Worm (Caenorhabditis elegans) whole organism, L2 larva: Measurements from ENCODE around the gene R04F11.3.
A peak's percentile ranks its signal among the peaks of the same experiment; 100 is the strongest.

Experiments
- C34F6.9 ChIP-seq: fragments of 150-350 bp; optimal IDR thresholded peaks from 2 replicates; lab custom pipeline; 2014; ENCODE audit warnings: missing biosample characterization, missing genetic modification characterization
- R02D3.7 ChIP-seq: fragments of 150-350 bp; optimal IDR thresholded peaks from 2 replicates; lab custom pipeline; 2014; ENCODE audit warnings: missing biosample characterization, missing genetic modification characterization
- Y55F3AM.14 ChIP-seq: fragments of 200-800 bp; sonication (Bioruptor generic); optimal IDR thresholded peaks from 2 replicates; lab custom pipeline; 2018; ENCODE audit warnings: mild to moderate bottlenecking, missing genetic modification characterization, missing compliant biosample characterization
- aly-2 ChIP-seq: fragments of 150-350 bp; optimal IDR thresholded peaks from 2 replicates; lab custom pipeline; 2014; ENCODE audit warnings: missing biosample characterization, missing genetic modification characterization
- ama-1 ChIP-seq: fragments of 150-350 bp; optimal IDR thresholded peaks from 2 replicates; lab custom pipeline; 2018; ENCODE audit warnings: inconsistent platforms
- blmp-1 ChIP-seq: sonication (generic microtip); optimal IDR thresholded peaks from 2 replicates; lab custom pipeline; 2017; ENCODE audit warnings: missing genetic modification characterization, mild to moderate bottlenecking, missing compliant biosample characterization, antibody characterized with exemption, moderate library complexity; ENCODE audit not compliant: insufficient read depth
- ceh-82 ChIP-seq: fragments of 150-350 bp; optimal IDR thresholded peaks from 2 replicates; lab custom pipeline; 2014; ENCODE audit warnings: missing biosample characterization, missing genetic modification characterization
- crh-2 ChIP-seq: sonication (generic microtip); optimal IDR thresholded peaks from 2 replicates; lab custom pipeline; 2017; ENCODE audit warnings: missing biosample characterization, missing genetic modification characterization
- dmd-4 ChIP-seq: sonication (generic microtip); optimal IDR thresholded peaks from 2 replicates; lab custom pipeline; 2017; ENCODE audit warnings: missing biosample characterization, missing genetic modification characterization
- fos-1 ChIP-seq: fragments of 150-350 bp; optimal IDR thresholded peaks from 2 replicates; lab custom pipeline; 2014; ENCODE audit warnings: missing biosample characterization, missing genetic modification characterization
- gmeb-1 ChIP-seq: fragments of 150-350 bp; optimal IDR thresholded peaks from 2 replicates; lab custom pipeline; 2014; ENCODE audit warnings: missing biosample characterization, missing genetic modification characterization
- lin-11 ChIP-seq: fragments of 150-350 bp; sonication (generic microtip); optimal IDR thresholded peaks from 2 replicates; lab custom pipeline; 2014; ENCODE audit warnings: missing biosample characterization, missing genetic modification characterization, inconsistent platforms, mixed read lengths
- lin-13 ChIP-seq: fragments of 150-350 bp; optimal IDR thresholded peaks from 2 replicates; lab custom pipeline; 2014; ENCODE audit warnings: missing biosample characterization, missing genetic modification reagents, missing genetic modification characterization
- lin-39 ChIP-seq: fragments of 150-350 bp; optimal IDR thresholded peaks from 2 replicates; lab custom pipeline; 2014; ENCODE audit warnings: missing biosample characterization, missing genetic modification reagents, missing genetic modification characterization
- mab-5 ChIP-seq: fragments of 150-350 bp; optimal IDR thresholded peaks from 2 replicates; lab custom pipeline; 2014; ENCODE audit warnings: missing biosample characterization, missing genetic modification characterization
- mbf-1 ChIP-seq: sonication (generic microtip); optimal IDR thresholded peaks from 2 replicates; lab custom pipeline; 2017; ENCODE audit warnings: missing biosample characterization, missing genetic modification characterization
- mdl-1 ChIP-seq, 2 experiments: fragments of 150-350 bp in 1 of 2; sonication (generic microtip) in 1 of 2; optimal IDR thresholded peaks; 2 replicates each; lab custom pipeline; 2017; ENCODE audit warnings: missing biosample characterization in 2 of 2, missing genetic modification characterization in 2 of 2
- nhr-21 ChIP-seq: fragments of 150-350 bp; optimal IDR thresholded peaks from 2 replicates; lab custom pipeline; 2014; ENCODE audit warnings: missing biosample characterization, missing genetic modification characterization
- nhr-23 ChIP-seq: fragments of 150-350 bp; optimal IDR thresholded peaks from 2 replicates; lab custom pipeline; 2014; ENCODE audit warnings: missing biosample characterization, missing genetic modification reagents, missing genetic modification characterization
- nhr-237 ChIP-seq: fragments of 150-350 bp; optimal IDR thresholded peaks from 2 replicates; lab custom pipeline; 2014; ENCODE audit warnings: missing biosample characterization, missing genetic modification characterization
- nhr-25 ChIP-seq: fragments of 150-350 bp; sonication (generic microtip); optimal IDR thresholded peaks from 3 replicates; lab custom pipeline; 2014; ENCODE audit warnings: missing biosample characterization, missing genetic modification characterization
- nhr-6 ChIP-seq: fragments of 150-350 bp; optimal IDR thresholded peaks from 2 replicates; lab custom pipeline; 2014; ENCODE audit warnings: missing biosample characterization, missing genetic modification characterization
- nhr-77 ChIP-seq: fragments of 150-350 bp; optimal IDR thresholded peaks from 2 replicates; lab custom pipeline; 2014; ENCODE audit warnings: missing biosample characterization, missing genetic modification characterization
- sem-4 ChIP-seq: fragments of 150-350 bp; optimal IDR thresholded peaks from 2 replicates; lab custom pipeline; 2014; ENCODE audit warnings: missing biosample characterization, missing genetic modification reagents, missing genetic modification characterization
- skn-1 ChIP-seq: sonication (generic microtip); optimal IDR thresholded peaks from 2 replicates; lab custom pipeline; 2017; ENCODE audit warnings: missing biosample characterization, missing genetic modification characterization
- sma-9 ChIP-seq, 2 experiments: fragments of 150-350 bp in 1 of 2; sonication (generic microtip) in 1 of 2; optimal IDR thresholded peaks; 2 replicates each; lab custom pipeline; 2014 to 2016; ENCODE audit warnings: missing genetic modification characterization in 2 of 2, mild to moderate bottlenecking in 1 of 2, missing biosample characterization in 1 of 2, missing compliant biosample characterization in 1 of 2, missing genetic modification reagents in 1 of 2, moderate library complexity in 1 of 2
- unc-55 ChIP-seq: fragments of 150-350 bp; sonication (generic microtip); optimal IDR thresholded peaks from 3 replicates; lab custom pipeline; 2014; ENCODE audit warnings: missing biosample characterization, missing genetic modification reagents, missing genetic modification characterization
- ztf-1 ChIP-seq: fragments of 200-800 bp; sonication (Bioruptor generic); conservative IDR thresholded peaks from 2 replicates; pipeline ENCODE4 v1.3.6; 2022; ENCODE audit warnings: missing genetic modification characterization, missing compliant biosample characterization
- ztf-11 ChIP-seq: sonication (generic microtip); optimal IDR thresholded peaks from 2 replicates; lab custom pipeline; 2017; ENCODE audit warnings: missing biosample characterization, missing genetic modification characterization
- ztf-4 ChIP-seq: fragments of 150-350 bp; optimal IDR thresholded peaks from 2 replicates; lab custom pipeline; 2014; ENCODE audit warnings: missing biosample characterization, missing genetic modification characterization

Gene R04F11.3

DNA sequence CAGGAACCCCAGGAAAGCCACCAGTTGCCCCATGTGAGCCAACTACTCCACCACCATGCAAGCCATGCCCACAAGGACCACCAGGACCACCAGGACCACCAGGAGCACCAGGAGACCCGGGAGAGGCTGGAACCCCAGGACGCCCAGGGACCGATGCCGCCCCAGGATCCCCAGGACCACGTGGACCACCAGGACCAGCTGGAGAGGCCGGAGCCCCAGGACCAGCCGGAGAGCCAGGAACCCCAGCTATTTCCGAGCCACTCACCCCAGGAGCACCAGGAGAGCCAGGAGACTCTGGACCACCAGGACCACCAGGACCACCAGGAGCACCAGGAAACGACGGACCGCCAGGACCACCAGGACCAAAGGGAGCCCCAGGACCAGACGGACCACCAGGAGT lies 36.5 kb upstream of the R04F11.3 start:
- no peak for TF ChIP-seq aly-2
- TF ChIP-seq sem-4, result no peak
- TF ChIP-seq mdl-1 (tag; optimal IDR thresholded peaks at IDR 0.05; lab: Kevin White, UChicago), result no peak
- TF ChIP-seq Y55F3AM.14 (GFP tag; lab: Kevin White, UChicago), result no peak
- TF ChIP-seq nhr-23, result no peak
- TF ChIP-seq sma-9 (GFP tag; optimal IDR thresholded peaks at IDR 0.05; lab: Kevin White, UChicago), result no peak
- TF ChIP-seq sma-9 (tag; optimal IDR thresholded peaks at IDR 0.05; lab: Kevin White, UChicago), result no peak
- no peak for TF ChIP-seq gmeb-1
- TF ChIP-seq crh-2 (tag; lab: Kevin White, UChicago), result no peak
- no peak for TF ChIP-seq lin-11 (tag; lab: Kevin White, UChicago)
- TF ChIP-seq nhr-77, result no peak
- TF ChIP-seq unc-55 (GFP tag; lab: Kevin White, UChicago), result no peak
- TF ChIP-seq nhr-21 (tag; lab: Kevin White, UChicago), result no peak
- no peak for TF ChIP-seq mbf-1 (tag; lab: Kevin White, UChicago)
- TF ChIP-seq nhr-237, result no peak
- no peak for TF ChIP-seq skn-1 (tag; lab: Kevin White, UChicago)
- TF ChIP-seq ztf-1 (GFP tag; lab: Robert Waterston, UW), result no peak
- no peak for TF ChIP-seq R02D3.7 (tag; lab: Kevin White, UChicago)
- no peak for TF ChIP-seq dmd-4 (tag; lab: Kevin White, UChicago)
- no peak for TF ChIP-seq lin-13 (GFP tag; lab: Kevin White, UChicago)

DNA sequence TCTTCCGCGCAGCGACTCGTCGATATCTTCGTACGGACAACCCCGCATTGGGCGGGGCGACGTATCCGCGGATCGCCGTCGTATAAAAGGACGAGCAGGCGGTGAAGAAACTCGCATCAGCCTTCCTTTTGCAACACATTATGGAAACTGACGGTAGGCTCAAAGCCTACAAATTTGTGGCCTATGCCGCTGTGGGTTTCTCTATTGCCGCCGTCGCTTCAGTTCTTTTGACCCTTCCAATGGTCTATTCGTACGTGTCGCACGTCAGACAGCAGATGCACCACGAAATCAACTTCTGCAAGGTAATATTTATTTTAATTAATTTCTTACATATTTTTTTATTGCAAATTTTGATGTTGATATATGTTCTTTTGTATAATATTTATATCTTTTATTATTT lies 35.9 kb upstream of the R04F11.3 start:
- TF ChIP-seq ztf-11 (tag; lab: Kevin White, UChicago) (no peak), ztf-4 (no peak), lin-39 (no peak), nhr-23 (no peak), ama-1 (lab: Kevin White, UChicago) (peak; percentile 51)

ce11 chrV:12352445-12352844 lies 35.5 kb upstream of the R04F11.3 start, which contains the start of gene sqt-3:
TSS of gene sqt-3 (plus strand) at chrV:12352745.
- TF ChIP-seq ceh-82 (no peak), mbf-1 (tag; lab: Kevin White, UChicago) (no peak)

- TF ChIP-seq sma-9 (GFP tag; optimal IDR thresholded peaks at IDR 0.05; lab: Kevin White, UChicago), result peak; percentile 36
- TF ChIP-seq sma-9 (tag; optimal IDR thresholded peaks at IDR 0.05; lab: Kevin White, UChicago), result no peak
- TF ChIP-seq gmeb-1, result no peak
- peak; percentile 41 for TF ChIP-seq blmp-1 (tag; lab: Kevin White, UChicago)
- TF ChIP-seq nhr-25 (tag; lab: Kevin White, UChicago), result peak; percentile 42
Observed at ce11 chrV:12351842-12352241, 34.9 kb upstream of the R04F11.3 start.

- TF ChIP-seq nhr-23 (no peak), nhr-6 (tag; lab: Kevin White, UChicago) (no peak), blmp-1 (tag; lab: Kevin White, UChicago) (no peak), lin-11 (tag; lab: Kevin White, UChicago) (no peak)
Observed at ce11 chrV:12349365-12349764, 32.4 kb upstream of the R04F11.3 start.

ce11 chrV:12347854-12348253 lies 30.9 kb upstream of the R04F11.3 start:
- TF ChIP-seq C34F6.9 (tag; lab: Kevin White, UChicago), result no peak
- TF ChIP-seq fos-1, result peak; percentile 60
- TF ChIP-seq, all 48 proteins: peak for 1

DNA sequence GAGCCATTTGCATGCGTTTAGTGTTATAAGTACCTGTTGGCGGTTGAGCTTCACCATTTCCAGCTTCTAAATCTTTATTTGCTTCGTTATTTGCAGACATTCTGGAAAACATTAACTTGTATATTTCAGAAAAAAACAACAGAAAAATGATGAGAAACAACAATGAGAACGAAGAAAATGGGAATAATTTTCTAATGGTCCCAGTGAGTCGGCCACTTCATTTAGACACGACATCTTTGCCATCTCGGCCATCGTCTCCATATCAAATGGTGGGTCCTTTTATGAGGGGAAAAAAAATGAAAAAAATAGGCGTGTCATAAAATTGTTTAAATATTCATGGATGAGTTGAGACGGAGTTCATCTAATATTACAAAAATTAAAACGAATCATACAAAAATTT lies 28.8 kb upstream of the R04F11.3 start, which contains the start of gene snb-2:
TSS of gene snb-2 (minus strand) at position 101 of the 400 bp plus-strand sequence.
- TF ChIP-seq mab-5 (tag; lab: Kevin White, UChicago), result no peak
